Worm (Caenorhabditis elegans) whole organism, L2 larva: ENCODE measurements around the gene Y46G5A.23.

Experiments
- ama-1 ChIP-seq: fragments of 150-350 bp; optimal IDR thresholded peaks from 2 replicates; lab custom pipeline; 2018; ENCODE audit warnings: inconsistent platforms
- elt-3 ChIP-seq: sonication (generic microtip); optimal IDR thresholded peaks from 2 replicates; lab custom pipeline; 2017; ENCODE audit warnings: missing biosample characterization, missing genetic modification characterization
- mab-5 ChIP-seq: fragments of 150-350 bp; optimal IDR thresholded peaks from 2 replicates; lab custom pipeline; 2014; ENCODE audit warnings: missing biosample characterization, missing genetic modification characterization
- nhr-11 ChIP-seq: fragments of 150-350 bp; optimal IDR thresholded peaks from 2 replicates; lab custom pipeline; 2014; ENCODE audit warnings: missing biosample characterization, missing genetic modification characterization
- nhr-77 ChIP-seq: fragments of 150-350 bp; optimal IDR thresholded peaks from 2 replicates; lab custom pipeline; 2014; ENCODE audit warnings: missing biosample characterization, missing genetic modification characterization
- snpc-4 ChIP-seq: fragments of 150-350 bp; optimal IDR thresholded peaks from 2 replicates; lab custom pipeline; 2014; ENCODE audit warnings: missing biosample characterization, missing genetic modification characterization
- zag-1 ChIP-seq: fragments of 150-350 bp; optimal IDR thresholded peaks from 2 replicates; lab custom pipeline; 2014; ENCODE audit warnings: missing biosample characterization, missing genetic modification characterization
- ztf-1 ChIP-seq: fragments of 200-800 bp; sonication (Bioruptor generic); conservative IDR thresholded peaks from 2 replicates; pipeline ENCODE4 v1.3.6; 2022; ENCODE audit warnings: missing genetic modification characterization, missing compliant biosample characterization
- ztf-11 ChIP-seq: sonication (generic microtip); optimal IDR thresholded peaks from 2 replicates; lab custom pipeline; 2017; ENCODE audit warnings: missing biosample characterization, missing genetic modification characterization

ce11 chrII:12878071-12878668 lies 49.4 kb upstream of the Y46G5A.23 start, which contains the start of gene gsy-1:
- no peak for TF ChIP-seq ztf-1 (GFP tag; lab: Robert Waterston, UW)
- TF ChIP-seq nhr-77 (tag; lab: Kevin White, UChicago) = no peak
- TF ChIP-seq ztf-11 (tag; lab: Kevin White, UChicago) = no peak
- no peak for TF ChIP-seq nhr-11 (tag; lab: Kevin White, UChicago)
- TF ChIP-seq snpc-4 (tag; lab: Kevin White, UChicago) = no peak
- no peak for TF ChIP-seq zag-1 (tag; lab: Kevin White, UChicago)
- no peak for TF ChIP-seq ama-1 (lab: Kevin White, UChicago)
- TF ChIP-seq mab-5 (tag; lab: Kevin White, UChicago) = no peak
- TF ChIP-seq elt-3 = no peak
